Worm (Caenorhabditis elegans) whole organism, mixed stage, embryonic: ENCODE data around the gene dmsr-14.

ENCODE experiments used
- bed-3 ChIP-seq: fragments of 200-800 bp; sonication (Bioruptor generic); optimal IDR thresholded peaks from 3 replicates; lab custom pipeline; 2018; ENCODE audit warnings: mild to moderate bottlenecking, missing genetic modification characterization, moderate library complexity, missing compliant biosample characterization
- blmp-1 ChIP-seq: fragments of 150-350 bp; optimal IDR thresholded peaks from 2 replicates; lab custom pipeline; 2014; ENCODE audit warnings: missing biosample characterization, missing genetic modification characterization
- ceh-39 ChIP-seq: fragments of 150-350 bp; optimal IDR thresholded peaks from 2 replicates; lab custom pipeline; 2014; ENCODE audit warnings: missing biosample characterization, missing genetic modification characterization
- ceh-83 ChIP-seq: fragments of 200-800 bp; sonication (Bioruptor generic); optimal IDR thresholded peaks from 2 replicates; lab custom pipeline; 2018; ENCODE audit warnings: mild to moderate bottlenecking, missing genetic modification characterization, missing compliant biosample characterization
- ces-1 ChIP-seq: fragments of 150-350 bp; optimal IDR thresholded peaks from 2 replicates; lab custom pipeline; 2014; ENCODE audit warnings: missing biosample characterization, missing genetic modification reagents, missing genetic modification characterization
- cnd-1 ChIP-seq: fragments of 200-800 bp; sonication (Bioruptor generic); optimal IDR thresholded peaks from 2 replicates; lab custom pipeline; 2018; ENCODE audit warnings: mild to moderate bottlenecking, missing genetic modification characterization, missing compliant biosample characterization
- drap-1 ChIP-seq: fragments of 200-800 bp; sonication (Bioruptor generic); optimal IDR thresholded peaks from 3 replicates; lab custom pipeline; 2018; ENCODE audit warnings: mild to moderate bottlenecking, missing genetic modification characterization, missing compliant biosample characterization
- elt-1 ChIP-seq: sonication (generic microtip); optimal IDR thresholded peaks from 2 replicates; lab custom pipeline; 2017; ENCODE audit warnings: missing genetic modification characterization, mild to moderate bottlenecking, missing compliant biosample characterization, antibody characterized with exemption, moderate library complexity, borderline replicate concordance; ENCODE audit not compliant: insufficient read depth
- elt-3 ChIP-seq: fragments of 150-350 bp; optimal IDR thresholded peaks from 2 replicates; lab custom pipeline; 2014; ENCODE audit warnings: missing biosample characterization, missing genetic modification characterization
- flh-1 ChIP-seq: fragments of 200-800 bp; sonication (Bioruptor generic); optimal IDR thresholded peaks from 2 replicates; lab custom pipeline; 2018; ENCODE audit warnings: mild to moderate bottlenecking, missing genetic modification characterization, moderate library complexity, missing compliant biosample characterization
- ham-2 ChIP-seq: fragments of 200-800 bp; sonication (Bioruptor generic); optimal IDR thresholded peaks from 2 replicates; lab custom pipeline; 2018; ENCODE audit warnings: mild to moderate bottlenecking, missing genetic modification characterization, missing compliant biosample characterization
- hlh-1 ChIP-seq: fragments of 150-350 bp; optimal IDR thresholded peaks from 2 replicates; lab custom pipeline; 2014; ENCODE audit warnings: missing biosample characterization, missing genetic modification reagents, missing genetic modification characterization
- lin-13 ChIP-seq: fragments of 150-350 bp; optimal IDR thresholded peaks from 2 replicates; lab custom pipeline; 2014; ENCODE audit warnings: missing biosample characterization, missing genetic modification characterization
- lin-32 ChIP-seq: fragments of 200-800 bp; sonication (Bioruptor generic); optimal IDR thresholded peaks from 2 replicates; lab custom pipeline; 2018; ENCODE audit warnings: mild to moderate bottlenecking, missing genetic modification characterization, missing compliant biosample characterization
- lsy-2 ChIP-seq: fragments of 150-350 bp; optimal IDR thresholded peaks from 2 replicates; lab custom pipeline; 2014; ENCODE audit warnings: missing biosample characterization, missing genetic modification characterization
- mab-5 ChIP-seq: fragments of 150-350 bp; optimal IDR thresholded peaks from 2 replicates; lab custom pipeline; 2014; ENCODE audit warnings: missing biosample characterization, missing genetic modification characterization
- mep-1 ChIP-seq: fragments of 150-350 bp; optimal IDR thresholded peaks from 2 replicates; lab custom pipeline; 2017; ENCODE audit warnings: missing biosample characterization, missing genetic modification reagents, missing genetic modification characterization, inconsistent platforms
- nhr-2 ChIP-seq: fragments of 150-350 bp; optimal IDR thresholded peaks from 2 replicates; lab custom pipeline; 2014; ENCODE audit warnings: missing biosample characterization, missing genetic modification characterization
- nhr-237 ChIP-seq: fragments of 150-350 bp; optimal IDR thresholded peaks from 2 replicates; lab custom pipeline; 2014; ENCODE audit warnings: missing biosample characterization, missing genetic modification characterization
- nhr-28 ChIP-seq: fragments of 150-350 bp; optimal IDR thresholded peaks from 2 replicates; lab custom pipeline; 2014; ENCODE audit warnings: missing biosample characterization, missing genetic modification characterization
- nhr-76 ChIP-seq: sonication (generic microtip); optimal IDR thresholded peaks from 2 replicates; lab custom pipeline; 2017; ENCODE audit warnings: missing biosample characterization, missing genetic modification characterization
- pha-4 ChIP-seq: fragments of 150-350 bp; optimal IDR thresholded peaks from 2 replicates; lab custom pipeline; 2018; ENCODE audit warnings: missing biosample characterization, missing genetic modification reagents, missing genetic modification characterization
- sem-2 ChIP-seq: fragments of 200-800 bp; sonication (Bioruptor generic); optimal IDR thresholded peaks from 2 replicates; lab custom pipeline; 2018; ENCODE audit warnings: mild to moderate bottlenecking, missing genetic modification characterization, missing compliant biosample characterization
- snpc-4 ChIP-seq: fragments of 150-350 bp; optimal IDR thresholded peaks from 2 replicates; lab custom pipeline; 2014; ENCODE audit warnings: missing biosample characterization, missing genetic modification characterization
- sptf-1 ChIP-seq: sonication (generic microtip); optimal IDR thresholded peaks from 2 replicates; lab custom pipeline; 2017; ENCODE audit warnings: mild to moderate bottlenecking, missing genetic modification characterization, moderate library complexity, missing compliant biosample characterization
- tbx-8 ChIP-seq: fragments of 200-800 bp; sonication (Bioruptor generic); optimal IDR thresholded peaks from 2 replicates; lab custom pipeline; 2018; ENCODE audit warnings: mild to moderate bottlenecking, missing genetic modification characterization, moderate library complexity, missing compliant biosample characterization
- unc-120 ChIP-seq: sonication (generic microtip); optimal IDR thresholded peaks from 2 replicates; lab custom pipeline; 2017; ENCODE audit warnings: missing genetic modification characterization, missing compliant biosample characterization; ENCODE audit not compliant: poor library complexity, severe bottlenecking
- unc-39 ChIP-seq: fragments of 150-350 bp; optimal IDR thresholded peaks from 2 replicates; lab custom pipeline; 2014; ENCODE audit warnings: missing biosample characterization, missing genetic modification characterization
- zip-8 ChIP-seq: fragments of 150-350 bp; optimal IDR thresholded peaks from 2 replicates; lab custom pipeline; 2014; ENCODE audit warnings: missing biosample characterization, missing genetic modification characterization
- ztf-11 ChIP-seq: fragments of 150-350 bp; optimal IDR thresholded peaks from 2 replicates; lab custom pipeline; 2014; ENCODE audit warnings: missing biosample characterization, missing genetic modification characterization

The dmsr-14 gene

ce11 chrV:6793744-6794239 is 23.3 kb downstream of the dmsr-14 start, which contains the start of gene ZC404.1:
Gene ZC404.1, plus strand, starts transcription at chrV:6794189.
- no peak for TF ChIP-seq nhr-76 (tag; lab: Kevin White, UChicago)
- no peak for TF ChIP-seq cnd-1
- TF ChIP-seq elt-1 = no peak
- no peak for TF ChIP-seq pha-4 (tag; lab: Kevin White, UChicago)
- no peak for TF ChIP-seq ceh-83 (GFP tag; lab: Kevin White, UChicago)
- TF ChIP-seq unc-39 (tag; lab: Kevin White, UChicago) = no peak
- no peak for TF ChIP-seq nhr-28
- TF ChIP-seq ceh-39 (tag; lab: Kevin White, UChicago) = no peak
- TF ChIP-seq snpc-4 (tag; lab: Kevin White, UChicago) = no peak
- TF ChIP-seq nhr-237 (tag; lab: Kevin White, UChicago) = no peak

- TF ChIP-seq elt-3 = no peak
- no peak for TF ChIP-seq drap-1 (GFP tag; lab: Kevin White, UChicago)
- no peak for TF ChIP-seq flh-1 (GFP tag; lab: Kevin White, UChicago)
- TF ChIP-seq cnd-1 = no peak
- TF ChIP-seq lin-32 (GFP tag; lab: Kevin White, UChicago) = no peak
- no peak for TF ChIP-seq bed-3 (GFP tag; lab: Kevin White, UChicago)
- no peak for TF ChIP-seq ceh-39 (tag; lab: Kevin White, UChicago)
- no peak for TF ChIP-seq nhr-28
- TF ChIP-seq nhr-237 (tag; lab: Kevin White, UChicago) = no peak
- TF ChIP-seq mep-1 (tag; lab: Kevin White, UChicago) = no peak
- TF ChIP-seq blmp-1 = no peak
- no peak for TF ChIP-seq snpc-4 (tag; lab: Kevin White, UChicago)
- TF ChIP-seq tbx-8 (GFP tag; lab: Kevin White, UChicago) = no peak
Measured at ce11 chrV:6792973-6793372, 24.1 kb downstream of the dmsr-14 start.

- TF ChIP-seq drap-1 (GFP tag; lab: Kevin White, UChicago) = no peak
- TF ChIP-seq elt-1 = no peak
- no peak for TF ChIP-seq lin-13 (tag; lab: Kevin White, UChicago)
- TF ChIP-seq ceh-39 (tag; lab: Kevin White, UChicago) = no peak
- TF ChIP-seq blmp-1 = no peak
- no peak for TF ChIP-seq unc-120 (tag; lab: Kevin White, UChicago)
- TF ChIP-seq ceh-83 (GFP tag; lab: Kevin White, UChicago) = no peak
- no peak for TF ChIP-seq cnd-1
- TF ChIP-seq nhr-237 (tag; lab: Kevin White, UChicago) = no peak
- TF ChIP-seq hlh-1 (tag; lab: Kevin White, UChicago) = no peak
Measured at ce11 chrV:6792565-6792964, 24.5 kb downstream of the dmsr-14 start, which contains the start of gene gck-2. Gene gck-2, minus strand, starts transcription at chrV:6792665.

ce11 chrV:6787906-6788430 is 29.1 kb downstream of the dmsr-14 start, which contains the start of gene ZC404.2:
Gene ZC404.2, plus strand, starts transcription at chrV:6787952.
- TF ChIP-seq sptf-1 (no peak), nhr-76 (tag; lab: Kevin White, UChicago) (no peak), mab-5 (no peak), ceh-83 (GFP tag; lab: Kevin White, UChicago) (no peak), tbx-8 (GFP tag; lab: Kevin White, UChicago) (no peak), ztf-11 (tag; lab: Kevin White, UChicago) (no peak), elt-1 (no peak), nhr-2 (tag; lab: Kevin White, UChicago) (no peak), sem-2 (GFP tag; lab: Kevin White, UChicago) (no peak), lsy-2 (no peak), unc-39 (tag; lab: Kevin White, UChicago) (no peak), ceh-39 (tag; lab: Kevin White, UChicago) (no peak), zip-8 (no peak), unc-120 (tag; lab: Kevin White, UChicago) (no peak), hlh-1 (tag; lab: Kevin White, UChicago) (no peak), ces-1 (GFP tag; lab: Kevin White, UChicago) (no peak), lin-32 (GFP tag; lab: Kevin White, UChicago) (no peak), flh-1 (GFP tag; lab: Kevin White, UChicago) (no peak), ham-2 (GFP tag; lab: Kevin White, UChicago) (no peak)
